Worm (Caenorhabditis elegans): ENCODE measurements around the gene gcy-1.

DNA sequence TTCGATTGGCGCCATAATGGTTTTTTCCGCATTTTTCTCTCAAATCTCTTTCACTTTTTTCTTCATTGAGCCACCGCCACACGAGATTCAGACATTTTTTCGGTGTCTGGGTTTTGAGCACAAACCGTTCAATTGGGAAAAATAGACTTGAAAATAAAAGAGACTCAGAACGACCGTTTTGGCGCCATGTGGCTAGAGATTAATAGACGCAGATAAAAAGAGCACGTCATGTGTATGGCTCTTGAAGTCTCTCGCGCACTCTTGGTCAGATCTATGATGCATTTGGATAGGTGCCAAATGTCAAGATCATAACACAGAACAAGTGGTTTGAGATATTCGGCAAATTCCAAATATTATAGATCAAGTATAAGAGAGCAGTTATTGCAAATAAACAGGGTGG, 35.3 kb downstream of the gcy-1 start:
- TF ChIP-seq tbx-11 (GFP tag; IDR thresholded peaks at IDR 0.05) (no peak), tbx-37 (GFP tag; conservative IDR thresholded peaks at IDR 0.05) (no peak), scrt-1 (GFP tag; IDR thresholded peaks at IDR 0.05) (no peak), ceh-13 (GFP tag; optimal IDR thresholded peaks at IDR 0.05) (no peak), B0310.2 (tag; optimal IDR thresholded peaks at IDR 0.05) (no peak), pes-1 (GFP tag; IDR thresholded peaks at IDR 0.05) (no peak)

Measured in whole organism, early embryonic.